Worm (Caenorhabditis elegans): ENCODE data around the gene C08B11.9.

Gene C08B11.9

DNA sequence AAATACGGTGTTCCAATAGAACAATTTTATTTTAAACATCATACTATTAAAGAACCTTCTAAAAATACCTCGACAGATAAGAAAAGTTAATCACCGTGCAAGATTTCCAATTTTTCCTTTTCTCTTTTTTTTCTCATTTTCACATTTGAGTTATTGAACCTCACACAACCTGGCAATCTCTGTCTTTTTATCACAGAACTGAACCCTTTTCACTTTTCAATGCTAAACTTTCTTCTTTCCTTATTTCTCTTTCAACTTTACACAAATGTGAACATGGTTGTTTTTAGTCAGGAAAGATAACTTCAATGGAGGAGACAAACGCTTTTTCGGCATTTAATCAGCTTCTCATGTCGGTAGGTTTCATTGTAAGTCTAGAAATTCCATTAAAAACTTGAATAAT is 14.9 kb upstream of the C08B11.9 start, which contains the start of gene T05H10.4:
TSS of gene T05H10.4 (plus strand) at position 301 of the 400 bp plus-strand sequence.
- TF ChIP-seq ztf-11 (tag; optimal IDR thresholded peaks at IDR 0.05): no peak
- TF ChIP-seq jun-1 (tag; optimal IDR thresholded peaks at IDR 0.05): no peak
- no peak for TF ChIP-seq elt-2 (tag; optimal IDR thresholded peaks at IDR 0.05)
- TF ChIP-seq egl-27 (tag; optimal IDR thresholded peaks at IDR 0.05): no peak
- no peak for TF ChIP-seq daf-12 (tag; optimal IDR thresholded peaks at IDR 0.05)
- no peak for TF ChIP-seq ZK546.5 (tag; optimal IDR thresholded peaks at IDR 0.05)
- TF ChIP-seq nhr-25 (tag; optimal IDR thresholded peaks at IDR 0.05): no peak
- TF ChIP-seq fkh-2 (tag; optimal IDR thresholded peaks at IDR 0.05): no peak
- TF ChIP-seq ama-1 (optimal IDR thresholded peaks at IDR 0.05): no peak
- TF ChIP-seq fos-1 (tag; optimal IDR thresholded peaks at IDR 0.05): no peak
- no peak for TF ChIP-seq sea-2 (GFP tag; optimal IDR thresholded peaks at IDR 0.05)
- no peak for TF ChIP-seq R02D3.7 (tag; optimal IDR thresholded peaks at IDR 0.05)
- TF ChIP-seq egl-5 (tag; optimal IDR thresholded peaks at IDR 0.05): no peak
- no peak for TF ChIP-seq ceh-28 (tag; optimal IDR thresholded peaks at IDR 0.05)
- no peak for TF ChIP-seq nhr-43 (tag; optimal IDR thresholded peaks at IDR 0.05; ENCODE audit: poor library complexity, severe bottlenecking)
- TF ChIP-seq zag-1 (tag; optimal IDR thresholded peaks at IDR 0.05): no peak
- no peak for TF ChIP-seq mdl-1 (tag; optimal IDR thresholded peaks at IDR 0.05)
- no peak for TF ChIP-seq aly-2 (tag; optimal IDR thresholded peaks at IDR 0.05)
- TF ChIP-seq snpc-4 (tag; optimal IDR thresholded peaks at IDR 0.05): no peak
- TF ChIP-seq nhr-67 (tag; optimal IDR thresholded peaks at IDR 0.05): no peak

DNA sequence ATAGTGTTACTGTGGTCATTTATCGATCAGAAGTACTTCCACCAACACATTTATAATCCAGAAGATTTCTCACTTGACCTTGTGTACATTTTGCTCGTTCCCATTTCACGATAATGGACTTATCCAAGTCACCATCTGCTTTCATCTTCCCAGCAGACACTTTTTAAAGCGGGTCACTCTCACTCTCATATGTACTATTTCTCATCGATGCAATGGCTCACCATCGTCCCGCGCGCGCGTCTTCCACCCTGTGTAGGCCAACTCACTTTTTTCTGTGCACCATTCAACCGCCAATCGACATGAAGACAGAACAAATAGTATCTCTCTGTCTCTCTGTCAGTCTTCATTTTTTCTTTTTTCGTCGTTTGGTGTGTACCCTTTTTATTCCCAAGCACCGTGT is 14.2 kb upstream of the C08B11.9 start:
- TF ChIP-seq nhr-43 (tag; optimal IDR thresholded peaks at IDR 0.05; ENCODE audit: poor library complexity, severe bottlenecking): no peak
- no peak for TF ChIP-seq ceh-16 (tag; optimal IDR thresholded peaks at IDR 0.05)
- TF ChIP-seq skn-1 (tag; optimal IDR thresholded peaks at IDR 0.05): no peak
- no peak for TF ChIP-seq nhr-12 (tag; optimal IDR thresholded peaks at IDR 0.05)
- TF ChIP-seq fkh-2 (tag; optimal IDR thresholded peaks at IDR 0.05): no peak
- TF ChIP-seq nhr-67 (tag; optimal IDR thresholded peaks at IDR 0.05): no peak
- TF ChIP-seq daf-12 (tag; optimal IDR thresholded peaks at IDR 0.05): no peak
- TF ChIP-seq ZK546.5 (tag; optimal IDR thresholded peaks at IDR 0.05): no peak
- TF ChIP-seq fos-1 (tag; optimal IDR thresholded peaks at IDR 0.05): no peak

DNA sequence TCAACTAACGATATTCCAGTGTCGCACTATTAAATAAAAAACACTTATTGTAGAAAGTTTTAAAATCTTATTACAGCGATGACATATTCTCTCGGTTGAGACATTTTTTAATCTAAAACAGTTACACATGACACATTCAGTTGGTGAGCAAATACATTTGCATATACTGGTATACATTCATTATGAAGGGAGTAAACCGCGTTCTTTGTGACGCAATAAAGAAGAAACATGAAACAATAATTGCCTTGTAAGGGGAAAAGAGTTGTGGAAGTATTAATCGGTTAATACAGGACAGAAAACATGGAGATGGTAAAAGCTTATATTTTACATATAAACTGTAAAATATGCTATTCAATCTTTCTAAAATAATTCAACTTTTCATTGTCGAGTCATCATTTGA is 13.4 kb upstream of the C08B11.9 start:
- TF ChIP-seq lsy-12 (tag; optimal IDR thresholded peaks at IDR 0.05): no peak
- no peak for TF ChIP-seq nhr-23 (tag; optimal IDR thresholded peaks at IDR 0.05)
- TF ChIP-seq nhr-77 (tag; optimal IDR thresholded peaks at IDR 0.05): no peak
- TF ChIP-seq nhr-76 (tag; optimal IDR thresholded peaks at IDR 0.05): no peak
- no peak for TF ChIP-seq elt-2 (tag; optimal IDR thresholded peaks at IDR 0.05)
- TF ChIP-seq nfya-1 (tag; optimal IDR thresholded peaks at IDR 0.05; ENCODE audit: insufficient read depth): no peak
- no peak for TF ChIP-seq lin-15B (tag; optimal IDR thresholded peaks at IDR 0.05)
- no peak for TF ChIP-seq egl-5 (tag; optimal IDR thresholded peaks at IDR 0.05)
- no peak for TF ChIP-seq tbx-2 (tag; optimal IDR thresholded peaks at IDR 0.05)
- no peak for TF ChIP-seq sea-2 (GFP tag; optimal IDR thresholded peaks at IDR 0.05)
- no peak for TF ChIP-seq lin-39 (tag; optimal IDR thresholded peaks at IDR 0.05)
- no peak for TF ChIP-seq eor-1 (tag; optimal IDR thresholded peaks at IDR 0.05)
- TF ChIP-seq ceh-28 (tag; optimal IDR thresholded peaks at IDR 0.05): no peak
- no peak for TF ChIP-seq daf-12 (tag; optimal IDR thresholded peaks at IDR 0.05)
- TF ChIP-seq ceh-9 (tag; optimal IDR thresholded peaks at IDR 0.05): no peak
- TF ChIP-seq ceh-16 (tag; optimal IDR thresholded peaks at IDR 0.05): no peak
- no peak for TF ChIP-seq nhr-25 (tag; optimal IDR thresholded peaks at IDR 0.05)
- TF ChIP-seq ztf-11 (tag; optimal IDR thresholded peaks at IDR 0.05): no peak
- TF ChIP-seq ceh-82 (tag; optimal IDR thresholded peaks at IDR 0.05): no peak

DNA sequence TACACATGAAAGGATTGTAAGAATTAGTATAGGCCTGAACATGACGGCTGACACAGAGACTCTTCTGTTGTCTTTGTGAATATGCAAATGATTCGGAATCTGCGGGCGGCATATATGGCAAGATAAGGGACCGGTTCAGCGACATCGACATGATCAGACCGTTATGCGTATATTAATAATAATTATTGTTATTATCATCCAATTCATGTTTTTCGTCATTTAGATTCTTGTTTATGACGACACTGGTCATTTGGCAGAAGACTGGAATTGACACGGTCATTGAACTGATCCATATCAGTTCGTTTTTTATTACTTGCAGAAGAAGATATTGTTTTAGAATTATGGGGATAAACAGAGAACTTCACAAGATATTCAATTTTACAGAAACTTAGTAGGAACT is 12.5 kb upstream of the C08B11.9 start, which contains the start of gene mtre-1:
TSS of gene mtre-1 (minus strand) at position 101 of the 400 bp plus-strand sequence.
- TF ChIP-seq fos-1 (tag; optimal IDR thresholded peaks at IDR 0.05): no peak

DNA sequence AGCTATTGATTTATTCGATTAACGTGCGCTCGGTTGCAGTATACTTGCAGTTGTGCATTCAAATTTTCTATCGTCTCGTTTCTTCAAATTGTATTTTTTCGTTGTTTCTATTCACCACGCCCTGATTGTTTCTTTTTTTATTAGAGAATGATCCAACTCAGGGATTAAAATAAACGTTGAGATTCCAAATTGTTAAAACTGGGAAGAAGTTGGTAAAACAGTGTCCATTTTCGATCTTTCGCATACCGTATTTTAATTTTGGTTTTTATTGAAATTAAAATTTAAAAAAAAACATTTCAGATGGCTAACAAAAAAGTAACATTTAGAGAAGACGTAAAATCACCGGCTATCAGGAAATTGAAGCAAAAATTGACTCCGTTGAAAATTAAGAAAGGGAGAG is 9.3 kb upstream of the C08B11.9 start, which contains the start of gene apn-1:
TSS of gene apn-1 (plus strand) at position 301 of the 400 bp plus-strand sequence.
- TF ChIP-seq ZK546.5 (tag; optimal IDR thresholded peaks at IDR 0.05) (no peak), nhr-12 (tag; optimal IDR thresholded peaks at IDR 0.05) (no peak), pha-4 (tag; optimal IDR thresholded peaks at IDR 0.05) (no peak), mdl-1 (tag; optimal IDR thresholded peaks at IDR 0.05) (no peak), zag-1 (tag; optimal IDR thresholded peaks at IDR 0.05) (no peak), nhr-43 (tag; optimal IDR thresholded peaks at IDR 0.05; ENCODE audit: poor library complexity, severe bottlenecking) (no peak), sea-2 (GFP tag; optimal IDR thresholded peaks at IDR 0.05) (no peak), eor-1 (tag; optimal IDR thresholded peaks at IDR 0.05) (no peak), pqm-1 (tag; optimal IDR thresholded peaks at IDR 0.05) (no peak), nhr-237 (tag; optimal IDR thresholded peaks at IDR 0.05) (no peak), unc-39 (tag; optimal IDR thresholded peaks at IDR 0.05) (no peak), ceh-82 (tag; optimal IDR thresholded peaks at IDR 0.05) (no peak), ceh-16 (tag; optimal IDR thresholded peaks at IDR 0.05) (no peak)
